Fruit fly (Drosophila melanogaster) whole organism, embryonic: ENCODE measurements around the gene Hr38.

Experiments used
- Atf-2 ChIP-seq: fragments of 200-800 bp; sonication (Bioruptor generic); optimal IDR thresholded peaks from 2 replicates; lab custom pipeline; 2016; ENCODE audit warnings: missing biosample characterization, missing genetic modification characterization
- CG11085 ChIP-seq: fragments of 200-800 bp; sonication (Bioruptor generic); IDR thresholded peaks from 2 replicates; pipeline ENCODE4 v1.3.6; 2022; ENCODE audit warnings: missing biosample characterization, missing genetic modification characterization
- CG15514 ChIP-seq: fragments of 200-800 bp; sonication (Bioruptor generic); optimal IDR thresholded peaks from 3 replicates; lab custom pipeline; 2017; ENCODE audit warnings: missing biosample characterization, missing genetic modification characterization, mild to moderate bottlenecking, moderate library complexity, missing genetic modification reagents
- CG15601 ChIP-seq: fragments of 200-800 bp; sonication (Bioruptor generic); optimal IDR thresholded peaks from 3 replicates; lab custom pipeline; 2019; ENCODE audit warnings: missing biosample characterization, mild to moderate bottlenecking, missing genetic modification characterization, moderate library complexity
- CG17359 ChIP-seq: fragments of 200-800 bp; sonication (Bioruptor generic); optimal IDR thresholded peaks from 3 replicates; lab custom pipeline; 2018; ENCODE audit warnings: missing biosample characterization, mild to moderate bottlenecking, missing genetic modification characterization, moderate library complexity
- CG18262 ChIP-seq: fragments of 200-800 bp; optimal IDR thresholded peaks from 3 replicates; lab custom pipeline; 2019; ENCODE audit warnings: missing biosample characterization, mild to moderate bottlenecking, missing genetic modification characterization, moderate library complexity
- CG18764 ChIP-seq: fragments of 200-800 bp; sonication (Bioruptor generic); optimal IDR thresholded peaks from 3 replicates; lab custom pipeline; 2016; ENCODE audit warnings: missing biosample characterization, missing genetic modification characterization
- CG2116 ChIP-seq: fragments of 200-800 bp; sonication (Bioruptor generic); optimal IDR thresholded peaks from 3 replicates; lab custom pipeline; 2018; ENCODE audit warnings: missing biosample characterization, mild to moderate bottlenecking, missing genetic modification characterization
- CG2120 ChIP-seq: fragments of 200-800 bp; sonication (Bioruptor generic); optimal IDR thresholded peaks from 3 replicates; lab custom pipeline; 2016; ENCODE audit warnings: missing biosample characterization, missing genetic modification characterization
- CG31388 ChIP-seq: fragments of 200-800 bp; sonication (Bioruptor generic); optimal IDR thresholded peaks from 2 replicates; lab custom pipeline; 2016; ENCODE audit warnings: missing biosample characterization, missing genetic modification characterization
- CG3995 ChIP-seq: fragments of 200-800 bp; sonication (Bioruptor generic); optimal IDR thresholded peaks from 3 replicates; lab custom pipeline; 2016; ENCODE audit warnings: missing biosample characterization, missing genetic modification characterization
- CG4854 ChIP-seq: fragments of 200-800 bp; sonication (Bioruptor generic); optimal IDR thresholded peaks from 2 replicates; lab custom pipeline; 2016; ENCODE audit warnings: missing biosample characterization, missing genetic modification characterization, inconsistent platforms
- CG7357 ChIP-seq: fragments of 200-800 bp; sonication (Bioruptor generic); IDR thresholded peaks from 3 replicates; pipeline ENCODE4 v1.3.6; 2022; ENCODE audit warnings: missing biosample characterization, missing genetic modification characterization
- CG9876 ChIP-seq: fragments of 200-800 bp; sonication (Bioruptor generic); optimal IDR thresholded peaks from 2 replicates; lab custom pipeline; 2016; ENCODE audit warnings: missing biosample characterization, missing genetic modification characterization
- CG9932 ChIP-seq: fragments of 200-800 bp; sonication (Bioruptor generic); IDR thresholded peaks from 2 replicates; pipeline ENCODE4 v1.3.6; 2022; ENCODE audit warnings: missing biosample characterization, missing genetic modification characterization
- D19B ChIP-seq: fragments of 200-800 bp; sonication (Bioruptor generic); optimal IDR thresholded peaks from 2 replicates; lab custom pipeline; 2017; ENCODE audit warnings: missing biosample characterization, mild to moderate bottlenecking, missing genetic modification characterization
- Dbx ChIP-seq: fragments of 200-800 bp; sonication (Bioruptor generic); IDR thresholded peaks from 3 replicates; pipeline ENCODE4 v1.3.6; 2022; ENCODE audit warnings: missing biosample characterization, missing genetic modification characterization
- Dref ChIP-seq: fragments of 200-800 bp; sonication (Bioruptor generic); IDR thresholded peaks from 2 replicates; pipeline ENCODE4 v1.3.6; 2022; ENCODE audit warnings: missing biosample characterization, missing genetic modification characterization
- E2f1 ChIP-seq: fragments of 200-800 bp; sonication (Bioruptor generic); IDR thresholded peaks from 2 replicates; pipeline ENCODE4 v1.3.6; 2022; ENCODE audit warnings: missing biosample characterization, missing genetic modification characterization
- Eip74EF ChIP-seq, 2 experiments: fragments of 200-800 bp in 1 of 2; fragments of >200 bp in 1 of 2; sonication (Bioruptor generic) in 1 of 2; optimal IDR thresholded peaks; 2 replicates each; lab custom pipeline; 2017 to 2019; ENCODE audit warnings: missing biosample characterization in 2 of 2, missing genetic modification characterization in 2 of 2, mild to moderate bottlenecking in 1 of 2, moderate library complexity in 1 of 2
- HHEX ChIP-seq: fragments of 200-800 bp; sonication (Bioruptor generic); optimal IDR thresholded peaks from 3 replicates; lab custom pipeline; 2017; ENCODE audit warnings: missing biosample characterization, mild to moderate bottlenecking, missing genetic modification characterization, missing genetic modification reagents
- Hmr ChIP-seq: fragments of 200-800 bp; sonication (Bioruptor generic); optimal IDR thresholded peaks from 3 replicates; lab custom pipeline; 2017; ENCODE audit warnings: mild to moderate bottlenecking, missing biosample characterization, missing genetic modification reagents, missing genetic modification characterization
- Hmx ChIP-seq: fragments of 200-800 bp; sonication (Bioruptor generic); optimal IDR thresholded peaks from 2 replicates; lab custom pipeline; 2016; ENCODE audit warnings: missing biosample characterization, missing genetic modification characterization
- MBD-R2 ChIP-seq: fragments of 200-800 bp; sonication (Bioruptor generic); IDR thresholded peaks from 2 replicates; pipeline ENCODE4 v1.3.6; 2022; ENCODE audit warnings: missing biosample characterization, missing genetic modification characterization
- MTF-1 ChIP-seq: fragments of 200-800 bp; sonication (Bioruptor generic); optimal IDR thresholded peaks from 2 replicates; lab custom pipeline; 2018; ENCODE audit warnings: missing biosample characterization, mild to moderate bottlenecking, missing genetic modification characterization, borderline replicate concordance
- Mes4 ChIP-seq: fragments of 200-800 bp; sonication (Bioruptor generic); optimal IDR thresholded peaks from 2 replicates; lab custom pipeline; 2016; ENCODE audit warnings: missing biosample characterization, missing genetic modification characterization
- NC2α ChIP-seq: fragments of 200-800 bp; sonication (Bioruptor generic); optimal IDR thresholded peaks from 2 replicates; lab custom pipeline; 2016; ENCODE audit warnings: missing biosample characterization, missing genetic modification characterization
- Ptx1 ChIP-seq: fragments of 200-800 bp; sonication (Bioruptor generic); IDR thresholded peaks from 2 replicates; pipeline ENCODE4 v1.3.6; 2022; ENCODE audit warnings: missing biosample characterization, missing genetic modification characterization
- amos ChIP-seq: fragments of 200-800 bp; sonication (Bioruptor generic); IDR thresholded peaks from 2 replicates; pipeline ENCODE4 v1.3.6; 2022; ENCODE audit warnings: missing biosample characterization, missing genetic modification characterization; ENCODE audit not compliant: partially characterized antibody
- az2 ChIP-seq: fragments of 200-800 bp; sonication (Bioruptor generic); optimal IDR thresholded peaks from 3 replicates; lab custom pipeline; 2016; ENCODE audit warnings: missing biosample characterization, missing genetic modification characterization
- chif ChIP-seq, 2 experiments: fragments of 200-800 bp; sonication (Bioruptor generic); optimal IDR thresholded peaks; 3 replicates each; lab custom pipeline; 2016; ENCODE audit warnings: missing biosample characterization in 2 of 2, missing genetic modification characterization in 2 of 2
- crol ChIP-seq: fragments of 200-800 bp; sonication (Bioruptor generic); IDR thresholded peaks from 2 replicates; pipeline ENCODE4 v1.3.6; 2022; ENCODE audit warnings: missing biosample characterization, missing genetic modification characterization
- crp ChIP-seq, 2 experiments: fragments of 200-800 bp; sonication (Bioruptor generic); optimal IDR thresholded peaks; 2 replicates in 1 of 2; 3 replicates in 1 of 2; lab custom pipeline; 2017; ENCODE audit warnings: missing biosample characterization in 2 of 2, missing genetic modification characterization in 2 of 2, mild to moderate bottlenecking in 1 of 2, moderate library complexity in 1 of 2
- dan ChIP-seq: fragments of 200-800 bp; sonication (Bioruptor generic); IDR thresholded peaks from 2 replicates; pipeline ENCODE4 v1.3.6; 2022; ENCODE audit warnings: missing biosample characterization, missing genetic modification characterization
- ewg ChIP-seq: fragments of 200-800 bp; sonication (Bioruptor generic); optimal IDR thresholded peaks from 3 replicates; lab custom pipeline; 2017; ENCODE audit warnings: mild to moderate bottlenecking, missing biosample characterization, missing genetic modification reagents, missing genetic modification characterization
- fru ChIP-seq: fragments of >200 bp; optimal IDR thresholded peaks from 2 replicates; lab custom pipeline; 2017
- gcm ChIP-seq: fragments of 200-800 bp; sonication (Bioruptor generic); optimal IDR thresholded peaks from 2 replicates; lab custom pipeline; 2019; ENCODE audit warnings: missing biosample characterization, mild to moderate bottlenecking, missing genetic modification characterization, moderate library complexity
- gem ChIP-seq: fragments of 200-800 bp; sonication (Bioruptor generic); optimal IDR thresholded peaks from 2 replicates; lab custom pipeline; 2019; ENCODE audit warnings: missing biosample characterization, mild to moderate bottlenecking, missing genetic modification characterization, moderate library complexity
- gfzf ChIP-seq: fragments of 200-800 bp; sonication (Bioruptor generic); optimal IDR thresholded peaks from 2 replicates; lab custom pipeline; 2016; ENCODE audit warnings: missing biosample characterization, mild to moderate bottlenecking, missing genetic modification characterization, moderate library complexity
- inv ChIP-seq: fragments of 200-800 bp; sonication (Bioruptor generic); IDR thresholded peaks from 2 replicates; pipeline ENCODE4 v1.3.6; 2022; ENCODE audit warnings: missing biosample characterization, missing genetic modification characterization; ENCODE audit not compliant: partially characterized antibody
- jing ChIP-seq: fragments of 200-800 bp; sonication (Bioruptor generic); optimal IDR thresholded peaks from 2 replicates; lab custom pipeline; 2018; ENCODE audit warnings: missing biosample characterization, mild to moderate bottlenecking, missing genetic modification characterization
- lbe ChIP-seq: fragments of 200-800 bp; sonication (Bioruptor generic); optimal IDR thresholded peaks from 2 replicates; lab custom pipeline; 2016; ENCODE audit warnings: missing biosample characterization, mild to moderate bottlenecking, missing genetic modification characterization
- lov ChIP-seq, 2 experiments: fragments of 200-800 bp in 1 of 2; fragments of >200 bp in 1 of 2; sonication (Bioruptor generic) in 1 of 2; IDR thresholded peaks in 1 of 2; optimal IDR thresholded peaks in 1 of 2; 2 replicates in 1 of 2; 3 replicates in 1 of 2; pipeline versions ENCODE4 v1.3.6 to Lab custom; 2017 to 2022; ENCODE audit warnings: missing biosample characterization in 1 of 2, missing genetic modification characterization in 1 of 2
- otp ChIP-seq: fragments of 200-800 bp; sonication (Bioruptor generic); IDR thresholded peaks from 3 replicates; pipeline ENCODE4, ENCODE4 v1.3.6; 2022; ENCODE audit warnings: missing biosample characterization, missing genetic modification characterization
- psq ChIP-seq: fragments of 200-800 bp; sonication (Bioruptor generic); optimal IDR thresholded peaks from 2 replicates; lab custom pipeline; 2017; ENCODE audit warnings: missing biosample characterization, missing genetic modification characterization
- repo ChIP-seq: fragments of 200-800 bp; sonication (Bioruptor generic); optimal IDR thresholded peaks from 2 replicates; lab custom pipeline; 2016; ENCODE audit warnings: missing biosample characterization, missing genetic modification characterization
- ro ChIP-seq: fragments of 200-800 bp; sonication (Bioruptor generic); IDR thresholded peaks from 2 replicates; pipeline ENCODE4 v1.3.6; 2022; ENCODE audit warnings: missing biosample characterization, missing genetic modification characterization
- salm ChIP-seq: fragments of 200-800 bp; sonication (Bioruptor generic); optimal IDR thresholded peaks from 2 replicates; lab custom pipeline; 2018; ENCODE audit warnings: missing biosample characterization, mild to moderate bottlenecking, missing genetic modification characterization
- schlank ChIP-seq: fragments of 200-800 bp; sonication (Bioruptor generic); optimal IDR thresholded peaks from 2 replicates; lab custom pipeline; 2018; ENCODE audit warnings: missing biosample characterization, mild to moderate bottlenecking, missing genetic modification characterization
- toy ChIP-seq: fragments of 200-800 bp; sonication (Bioruptor generic); IDR thresholded peaks from 2 replicates; pipeline ENCODE4 v1.3.6; 2022; ENCODE audit warnings: missing biosample characterization, missing genetic modification characterization
- vvl ChIP-seq: fragments of 200-800 bp; sonication (Bioruptor generic); IDR thresholded peaks from 2 replicates; pipeline ENCODE4 v1.3.6; 2022; ENCODE audit warnings: missing biosample characterization, missing genetic modification characterization

Gene Hr38

DNA sequence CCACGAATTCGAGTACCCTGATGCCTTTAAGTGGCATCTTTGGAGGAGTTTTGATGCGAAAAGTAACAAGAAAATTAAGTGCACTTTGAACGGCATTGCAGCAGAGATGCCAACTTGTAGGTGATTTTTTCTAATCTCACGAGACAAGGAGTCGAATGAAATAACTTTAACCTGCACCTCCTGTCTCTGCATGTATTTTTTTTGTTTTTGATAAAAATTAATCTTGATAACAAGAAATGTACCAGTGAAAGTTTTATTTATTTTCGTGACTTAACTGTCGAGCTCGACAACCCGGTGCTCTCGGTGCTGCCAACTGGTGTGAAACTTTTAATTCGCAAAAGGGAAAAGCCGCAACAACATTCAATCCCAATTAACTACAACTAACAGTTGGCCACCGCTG is 37.8 kb upstream of the Hr38 start, which contains the start of the genes Amacr and Ns4 (continued):
- TF ChIP-seq lbe (no peak), psq (GFP tag; lab: Kevin White, UChicago) (no peak), toy (GFP tag; lab: Robert Waterston, UW) (no peak), ewg (GFP tag; lab: Kevin White, UChicago) (peak; percentile 42), Hmx (GFP tag; lab: Kevin White, UChicago) (no peak), CG9876 (peak; percentile 2), inv (GFP tag; lab: Robert Waterston, UW) (no peak), MTF-1 (GFP tag; lab: Kevin White, UChicago) (no peak), E2f1 (GFP tag; lab: Robert Waterston, UW) (no peak), Dref (no peak), CG3995 (GFP tag; lab: Kevin White, UChicago) (peak; percentile 91), Mes4 (GFP tag; lab: Kevin White, UChicago) (peak; percentile 18), MBD-R2 (peak; percentile 93), CG11085 (GFP tag; lab: Robert Waterston, UW) (no peak), salm (tag; lab: Kevin White, UChicago) (no peak), HHEX (GFP tag; lab: Kevin White, UChicago) (peak; percentile 3), CG15514 (GFP tag; lab: Kevin White, UChicago) (peak; percentile 6), CG31388 (no peak), lov (optimal IDR thresholded peaks at IDR 0.05; lab: Kevin White, UChicago) (no peak), lov (GFP tag; IDR thresholded peaks at IDR 0.05; lab: Robert Waterston, UW) (no peak), CG2116 (GFP tag; lab: Kevin White, UChicago) (peak; percentile 36), CG17359 (tag; lab: Kevin White, UChicago) (no peak), NC2α (GFP tag; lab: Kevin White, UChicago) (no peak), ro (no peak), crol (GFP tag; lab: Robert Waterston, UW) (no peak), chif (GFP tag; optimal IDR thresholded peaks at IDR 0.05; lab: Kevin White, UChicago) (peak; percentile 33 to 47), Dbx (GFP tag; lab: Robert Waterston, UW) (0 out of 3 replicates have a peak, but pooled peaks have one; percentile 38), crp (GFP tag; optimal IDR thresholded peaks at IDR 0.05; lab: Kevin White, UChicago) (peak in 1 of 2 experiments; percentile 15), dan (GFP tag; lab: Robert Waterston, UW) (no peak), Ptx1 (GFP tag; lab: Robert Waterston, UW) (peak; percentile 69), Eip74EF (GFP tag; optimal IDR thresholded peaks at IDR 0.05; lab: Kevin White, UChicago) (no peak), vvl (GFP tag; lab: Robert Waterston, UW) (peak; percentile 43), D19B (GFP tag; lab: Kevin White, UChicago) (no peak), CG4854 (peak; percentile 26), schlank (tag; lab: Kevin White, UChicago) (no peak), repo (GFP tag; lab: Kevin White, UChicago) (peak; percentile 24), amos (peak; percentile 22; the same call in 1 of the 2 replicates), az2 (GFP tag; lab: Kevin White, UChicago) (peak; percentile 18), CG2120 (GFP tag; lab: Kevin White, UChicago) (peak; percentile 81), otp (GFP tag; lab: Robert Waterston, UW) (no peak), fru (lab: Kevin White, UChicago) (no peak), jing (no peak), CG9932 (GFP tag; lab: Robert Waterston, UW) (peak; percentile 66), Hmr (GFP tag; lab: Kevin White, UChicago) (no peak), CG18262 (tag; lab: Kevin White, UChicago) (no peak), CG18764 (GFP tag; lab: Kevin White, UChicago) (peak; percentile 29), CG15601 (tag; lab: Kevin White, UChicago) (no peak), CG7357 (GFP tag; lab: Robert Waterston, UW) (0 out of 3 replicates have a peak, but pooled peaks have one; percentile 24), Atf-2 (GFP tag; lab: Kevin White, UChicago) (peak; percentile 42), gcm (no peak), gfzf (GFP tag; lab: Kevin White, UChicago) (peak; percentile 34), gem (tag; lab: Kevin White, UChicago) (no peak)
